Fruit fly (Drosophila melanogaster) whole organism, wandering third instar larva: ENCODE results near the gene CG12814.
A peak's percentile ranks its signal among the peaks of the same experiment; 100 is the strongest.

Experiments used
- CG9705 ChIP-seq: fragments of 200-800 bp; sonication (Bioruptor generic); optimal IDR thresholded peaks from 2 replicates; lab custom pipeline; 2018; ENCODE audit warnings: missing biosample characterization, mild to moderate bottlenecking, missing genetic modification characterization
- CrebA ChIP-seq: fragments of 200-800 bp; sonication (Bioruptor generic); optimal IDR thresholded peaks from 2 replicates; lab custom pipeline; 2016; ENCODE audit warnings: missing biosample characterization, mild to moderate bottlenecking, missing genetic modification characterization, borderline replicate concordance
- HLH106 ChIP-seq: fragments of 200-800 bp; optimal IDR thresholded peaks from 3 replicates; lab custom pipeline; 2019; ENCODE audit warnings: missing biosample characterization, mild to moderate bottlenecking, missing genetic modification characterization, moderate library complexity
- Hnf4 ChIP-seq: fragments of 200-800 bp; sonication (Bioruptor generic); optimal IDR thresholded peaks from 2 replicates; lab custom pipeline; 2016; ENCODE audit warnings: missing biosample characterization, mild to moderate bottlenecking, missing genetic modification characterization
- Hr78 ChIP-seq: fragments of >200 bp; optimal IDR thresholded peaks from 2 replicates; lab custom pipeline; 2017; ENCODE audit warnings: missing biosample characterization, missing genetic modification characterization
- Hr83 ChIP-seq: fragments of 200-300 bp; sonication (Bioruptor generic); optimal IDR thresholded peaks from 2 replicates; lab custom pipeline; 2016; ENCODE audit warnings: missing biosample characterization, mild to moderate bottlenecking, missing genetic modification characterization, moderate library complexity; ENCODE audit not compliant: poor library complexity, severe bottlenecking
- Jra ChIP-seq: sonication (Bioruptor generic); optimal IDR thresholded peaks from 2 replicates; lab custom pipeline; 2016; ENCODE audit warnings: missing biosample characterization, missing genetic modification characterization
- Myc ChIP-seq: fragments of >200 bp; optimal IDR thresholded peaks from 2 replicates; lab custom pipeline; 2017
- N ChIP-seq: fragments of >200 bp; optimal IDR thresholded peaks from 2 replicates; lab custom pipeline; 2018; ENCODE audit warnings: missing biosample characterization, missing external identifiers, missing genetic modification characterization
- Rel ChIP-seq, 2 experiments: fragments of 200-800 bp; sonication (Bioruptor generic) in 1 of 2; optimal IDR thresholded peaks; 2 replicates in 1 of 2; 3 replicates in 1 of 2; lab custom pipeline; 2016 to 2019; ENCODE audit warnings: mild to moderate bottlenecking in 2 of 2, missing biosample characterization in 2 of 2, missing genetic modification characterization in 2 of 2, moderate library complexity in 1 of 2
- Sp1 ChIP-seq: fragments of 200-800 bp; sonication (Bioruptor generic); optimal IDR thresholded peaks from 3 replicates; lab custom pipeline; 2019; ENCODE audit warnings: missing biosample characterization, mild to moderate bottlenecking, missing genetic modification characterization, moderate library complexity
- Vsx2 ChIP-seq: fragments of 200-300, 225-300 bp; sonication (Bioruptor generic); optimal IDR thresholded peaks from 2 replicates; lab custom pipeline; 2018; ENCODE audit warnings: missing biosample characterization, missing genetic modification characterization; ENCODE audit not compliant: partially characterized antibody
- br ChIP-seq: fragments of 200-800 bp; sonication (Bioruptor generic); optimal IDR thresholded peaks from 2 replicates; lab custom pipeline; 2016; ENCODE audit warnings: missing biosample characterization, missing genetic modification characterization
- brk ChIP-seq: fragments of 200-800 bp; sonication (Bioruptor generic); optimal IDR thresholded peaks from 2 replicates; lab custom pipeline; 2016; ENCODE audit warnings: missing biosample characterization, mild to moderate bottlenecking, missing genetic modification characterization
- dl ChIP-seq, 2 experiments: fragments of 175-275, 200-275 bp in 1 of 2; fragments of 200-275 bp in 1 of 2; sonication (Bioruptor generic); optimal IDR thresholded peaks; lab custom pipeline; 2018; ENCODE audit warnings: mild to moderate bottlenecking in 2 of 2, missing biosample characterization in 2 of 2, missing genetic modification characterization in 2 of 2, moderate library complexity in 2 of 2; ENCODE audit not compliant: partially characterized antibody in 2 of 2, insufficient read depth in 1 of 2
- dsf ChIP-seq: sonication (Bioruptor generic); optimal IDR thresholded peaks from 2 replicates; lab custom pipeline; 2016; ENCODE audit warnings: missing biosample characterization, missing genetic modification characterization, borderline replicate concordance
- foxo ChIP-seq, 2 experiments: fragments of 200-800 bp; sonication (Bioruptor generic); optimal IDR thresholded peaks; 2 replicates in 1 of 2; 3 replicates in 1 of 2; lab custom pipeline; 2016 to 2017; ENCODE audit warnings: missing biosample characterization in 2 of 2, missing genetic modification characterization in 2 of 2
- fru ChIP-seq: fragments of 200-800 bp; sonication (Bioruptor generic); optimal IDR thresholded peaks from 3 replicates; lab custom pipeline; 2016; ENCODE audit warnings: missing biosample characterization, mild to moderate bottlenecking, missing genetic modification characterization
- h ChIP-seq: fragments of 200-800 bp; sonication (Bioruptor generic); optimal IDR thresholded peaks from 3 replicates; lab custom pipeline; 2016; ENCODE audit warnings: missing biosample characterization, mild to moderate bottlenecking, missing genetic modification characterization
- jim ChIP-seq: fragments of 175-275, 200-325 bp; sonication (Bioruptor generic); optimal IDR thresholded peaks from 2 replicates; lab custom pipeline; 2016; ENCODE audit warnings: missing biosample characterization, mild to moderate bottlenecking, missing genetic modification characterization
- lola ChIP-seq: fragments of >200 bp; optimal IDR thresholded peaks from 2 replicates; lab custom pipeline; 2017; ENCODE audit warnings: missing biosample characterization, missing genetic modification characterization
- pan ChIP-seq: fragments of >200 bp; optimal IDR thresholded peaks from 2 replicates; lab custom pipeline; 2017
- rgr ChIP-seq: fragments of 200-800 bp; sonication (Bioruptor generic); optimal IDR thresholded peaks from 3 replicates; lab custom pipeline; 2016; ENCODE audit warnings: missing biosample characterization, mild to moderate bottlenecking, missing genetic modification characterization
- sage ChIP-seq: fragments of 200-800 bp; sonication (Bioruptor generic); optimal IDR thresholded peaks from 2 replicates; lab custom pipeline; 2016; ENCODE audit warnings: missing biosample characterization, mild to moderate bottlenecking, missing genetic modification characterization

Gene CG12814

DNA sequence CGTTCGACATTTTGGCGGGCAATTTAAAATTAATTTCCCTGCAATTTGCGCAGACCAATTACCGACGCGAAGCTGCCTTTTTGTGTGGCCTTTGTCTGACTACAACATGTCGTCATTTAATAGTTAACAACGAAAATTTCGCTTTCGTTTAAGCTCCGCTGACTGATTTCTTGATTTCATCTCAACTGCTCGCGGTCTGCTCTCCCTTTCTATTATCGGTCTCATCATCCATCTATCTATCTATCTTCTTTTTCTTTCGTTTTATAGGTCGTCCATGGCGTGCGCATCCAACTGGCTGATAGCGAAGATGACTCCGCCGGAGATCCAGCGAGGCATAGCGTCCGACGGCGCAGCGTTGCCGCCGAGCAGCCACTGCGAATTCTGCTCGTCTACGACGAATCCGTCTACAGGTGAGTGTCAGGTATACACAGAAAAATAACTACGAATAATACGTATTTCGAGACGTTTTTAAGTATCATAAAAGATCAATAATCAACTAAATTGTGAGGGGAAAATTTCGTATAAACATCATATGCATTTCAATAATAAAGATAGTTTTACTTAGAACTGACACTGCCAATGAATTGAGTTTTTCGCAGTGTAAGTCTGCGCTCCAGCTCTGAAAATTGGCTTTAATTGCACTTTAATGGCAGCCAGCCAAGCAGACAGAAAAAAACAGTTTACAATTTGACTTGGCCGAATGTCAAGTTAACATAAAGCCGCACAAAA is 35.3 kb downstream of the CG12814 start:
- TF ChIP-seq fru (GFP tag; lab: Kevin White, UChicago) (no peak), Hnf4 (GFP tag; lab: Kevin White, UChicago) (no peak), brk (GFP tag; lab: Kevin White, UChicago) (no peak)

dm6 chr3R:10151830-10152513 is 37.4 kb downstream of the CG12814 start, which contains the start of gene CG34303:
Gene CG34303, minus strand, starts transcription at chr3R:10151880.
- TF ChIP-seq N (GFP tag; lab: Kevin White, UChicago) (no peak), Rel (GFP tag; optimal IDR thresholded peaks at IDR 0.05; lab: Kevin White, UChicago) (no peak), Rel (tag; optimal IDR thresholded peaks at IDR 0.05; lab: Kevin White, UChicago) (peak; percentile 64), Myc (no peak)
- TF ChIP-seq, all 38 proteins: peak for 1

- TF ChIP-seq pan (no peak), HLH106 (no peak), dsf (GFP tag; lab: Kevin White, UChicago) (no peak), Sp1 (no peak), rgr (GFP tag; lab: Kevin White, UChicago) (no peak), Jra (GFP tag; lab: Kevin White, UChicago) (no peak), dl (GFP tag; optimal IDR thresholded peaks at IDR 0.05; lab: Kevin White, UChicago; ENCODE audit: insufficient read depth in 1 of 2, partially characterized antibody in 2 of 2) (no peak), CG9705 (GFP tag; lab: Kevin White, UChicago) (no peak), CrebA (GFP tag; lab: Kevin White, UChicago) (no peak)
Measured at dm6 chr3R:10150555-10150954, 38.8 kb downstream of the CG12814 start.

- TF ChIP-seq N (GFP tag; lab: Kevin White, UChicago) (no peak), foxo (GFP tag; optimal IDR thresholded peaks at IDR 0.05; lab: Kevin White, UChicago) (no peak), Myc (no peak), dsf (GFP tag; lab: Kevin White, UChicago) (no peak), pan (no peak), brk (GFP tag; lab: Kevin White, UChicago) (no peak), Sp1 (no peak), Hr83 (GFP tag; lab: Kevin White, UChicago) (no peak)
Measured at dm6 chr3R:10149667-10150398, 39.6 kb downstream of the CG12814 start.

- TF ChIP-seq lola (GFP tag; lab: Kevin White, UChicago) (no peak), Vsx2 (GFP tag; lab: Kevin White, UChicago) (no peak), foxo (GFP tag; optimal IDR thresholded peaks at IDR 0.05; lab: Kevin White, UChicago) (no peak), h (GFP tag; lab: Kevin White, UChicago) (no peak), Myc (no peak)
- TF ChIP-seq, all 38 proteins: peak for 0
Measured at dm6 chr3R:10148376-10148887, 41.0 kb downstream of the CG12814 start.

- TF ChIP-seq dl (GFP tag; optimal IDR thresholded peaks at IDR 0.05; lab: Kevin White, UChicago; ENCODE audit: insufficient read depth in 1 of 2, partially characterized antibody in 2 of 2) (no peak), lola (GFP tag; lab: Kevin White, UChicago) (no peak), br (GFP tag; lab: Kevin White, UChicago) (no peak), Hr83 (GFP tag; lab: Kevin White, UChicago) (no peak), Rel (GFP tag; optimal IDR thresholded peaks at IDR 0.05; lab: Kevin White, UChicago) (no peak), Rel (tag; optimal IDR thresholded peaks at IDR 0.05; lab: Kevin White, UChicago) (no peak), sage (GFP tag; lab: Kevin White, UChicago) (no peak), rgr (GFP tag; lab: Kevin White, UChicago) (no peak), foxo (GFP tag; optimal IDR thresholded peaks at IDR 0.05; lab: Kevin White, UChicago) (no peak), jim (no peak), h (GFP tag; lab: Kevin White, UChicago) (no peak), Hr78 (no peak), brk (GFP tag; lab: Kevin White, UChicago) (no peak), Hnf4 (GFP tag; lab: Kevin White, UChicago) (no peak), Vsx2 (GFP tag; lab: Kevin White, UChicago) (no peak), HLH106 (no peak)
Measured at dm6 chr3R:10147176-10147575, 42.2 kb downstream of the CG12814 start.
